Fruit fly (Drosophila melanogaster) whole organism, embryonic: ENCODE results near the gene CG33325.

ENCODE experiments used
- Antp ChIP-seq: fragments of 200-800 bp; sonication (Bioruptor generic); optimal IDR thresholded peaks from 3 replicates; lab custom pipeline; 2016; ENCODE audit warnings: missing biosample characterization, missing genetic modification characterization
- Awh ChIP-seq: fragments of 200-800 bp; sonication (Bioruptor generic); IDR thresholded peaks from 2 replicates; pipeline ENCODE4, ENCODE4 v1.3.6; 2022; ENCODE audit warnings: missing biosample characterization, missing genetic modification characterization
- CG1024 ChIP-seq: fragments of 200-800 bp; sonication (Bioruptor generic); IDR thresholded peaks from 2 replicates; pipeline ENCODE4 v1.3.6; 2022; ENCODE audit warnings: missing biosample characterization, missing genetic modification characterization
- CG10267 ChIP-seq: fragments of 200-800 bp; sonication (Bioruptor generic); optimal IDR thresholded peaks from 2 replicates; lab custom pipeline; 2018; ENCODE audit warnings: missing biosample characterization, mild to moderate bottlenecking, missing genetic modification characterization, moderate library complexity
- CG10979 ChIP-seq: fragments of 200-800 bp; sonication (Bioruptor generic); optimal IDR thresholded peaks from 2 replicates; lab custom pipeline; 2018; ENCODE audit warnings: missing biosample characterization, mild to moderate bottlenecking, missing genetic modification characterization, moderate library complexity
- CG11247 ChIP-seq: fragments of 200-800 bp; sonication (Bioruptor generic); IDR thresholded peaks from 2 replicates; pipeline ENCODE4 v1.3.6; 2022; ENCODE audit warnings: missing biosample characterization, missing genetic modification characterization
- CG12155 ChIP-seq: fragments of 200-800 bp; sonication (Bioruptor generic); optimal IDR thresholded peaks from 3 replicates; lab custom pipeline; 2016; ENCODE audit warnings: missing biosample characterization, missing genetic modification characterization
- CG13123 ChIP-seq: fragments of 200-800 bp; sonication (Bioruptor generic); optimal IDR thresholded peaks from 2 replicates; lab custom pipeline; 2016; ENCODE audit warnings: missing biosample characterization, missing genetic modification characterization
- CG13775 ChIP-seq: fragments of 200-800 bp; sonication (Bioruptor generic); optimal IDR thresholded peaks from 3 replicates; lab custom pipeline; 2017; ENCODE audit warnings: missing biosample characterization, mild to moderate bottlenecking, missing genetic modification characterization
- CG17186 ChIP-seq: fragments of 200-800 bp; sonication (Bioruptor generic); optimal IDR thresholded peaks from 3 replicates; lab custom pipeline; 2017; ENCODE audit warnings: missing biosample characterization, missing genetic modification reagents, missing genetic modification characterization
- CG18619 ChIP-seq: fragments of 200-800 bp; sonication (Bioruptor generic); optimal IDR thresholded peaks from 3 replicates; lab custom pipeline; 2017; ENCODE audit warnings: missing biosample characterization, mild to moderate bottlenecking, missing genetic modification characterization
- CG2120 ChIP-seq: fragments of 200-800 bp; sonication (Bioruptor generic); optimal IDR thresholded peaks from 3 replicates; lab custom pipeline; 2016; ENCODE audit warnings: missing biosample characterization, missing genetic modification characterization
- CG30403 ChIP-seq: fragments of 200-800 bp; sonication (Bioruptor generic); optimal IDR thresholded peaks from 3 replicates; lab custom pipeline; 2016; ENCODE audit warnings: missing biosample characterization, missing genetic modification characterization
- CG3995 ChIP-seq: fragments of 200-800 bp; sonication (Bioruptor generic); optimal IDR thresholded peaks from 3 replicates; lab custom pipeline; 2016; ENCODE audit warnings: missing biosample characterization, missing genetic modification characterization
- CG4404 ChIP-seq: fragments of 200-800 bp; sonication (Bioruptor generic); IDR thresholded peaks from 2 replicates; pipeline ENCODE4 v1.3.6; 2022; ENCODE audit warnings: missing biosample characterization, missing genetic modification characterization
- CG4854 ChIP-seq: fragments of 200-800 bp; sonication (Bioruptor generic); optimal IDR thresholded peaks from 2 replicates; lab custom pipeline; 2016; ENCODE audit warnings: missing biosample characterization, missing genetic modification characterization, inconsistent platforms
- CG6854 ChIP-seq: fragments of 200-800 bp; sonication (Bioruptor generic); optimal IDR thresholded peaks from 3 replicates; lab custom pipeline; 2017; ENCODE audit warnings: missing biosample characterization, mild to moderate bottlenecking, missing genetic modification characterization
- CG7556 ChIP-seq: fragments of 200-800 bp; sonication (Bioruptor generic); optimal IDR thresholded peaks from 2 replicates; lab custom pipeline; 2017; ENCODE audit warnings: missing biosample characterization, mild to moderate bottlenecking, missing genetic modification characterization
- CG7745 ChIP-seq: fragments of 200-800 bp; sonication (Bioruptor generic); optimal IDR thresholded peaks from 2 replicates; lab custom pipeline; 2018; ENCODE audit warnings: missing biosample characterization, mild to moderate bottlenecking, missing genetic modification characterization, moderate library complexity
- CG8281 ChIP-seq: fragments of 200-800 bp; sonication (Bioruptor generic); optimal IDR thresholded peaks from 2 replicates; lab custom pipeline; 2018; ENCODE audit warnings: missing biosample characterization, mild to moderate bottlenecking, missing genetic modification characterization, moderate library complexity
- CG9932 ChIP-seq: fragments of 200-800 bp; sonication (Bioruptor generic); IDR thresholded peaks from 2 replicates; pipeline ENCODE4 v1.3.6; 2022; ENCODE audit warnings: missing biosample characterization, missing genetic modification characterization
- Drgx ChIP-seq: fragments of 200-800 bp; sonication (Bioruptor generic); IDR thresholded peaks from 2 replicates; pipeline ENCODE4 v1.3.6; 2022; ENCODE audit warnings: missing biosample characterization, missing genetic modification characterization
- Fer3 ChIP-seq: fragments of 200-800 bp; sonication (Bioruptor generic); optimal IDR thresholded peaks from 2 replicates; lab custom pipeline; 2018; ENCODE audit warnings: missing biosample characterization, mild to moderate bottlenecking, missing genetic modification characterization, moderate library complexity
- H2.0 ChIP-seq: fragments of 200-800 bp; sonication (Bioruptor generic); IDR thresholded peaks from 2 replicates; pipeline ENCODE4 v1.3.6; 2022; ENCODE audit warnings: missing biosample characterization, missing genetic modification characterization
- HLH54F ChIP-seq: fragments of 200-800 bp; sonication (Bioruptor generic); optimal IDR thresholded peaks from 3 replicates; lab custom pipeline; 2016; ENCODE audit warnings: missing biosample characterization, missing genetic modification characterization
- HLHmδ ChIP-seq: fragments of 200-800 bp; sonication (Bioruptor generic); optimal IDR thresholded peaks from 2 replicates; lab custom pipeline; 2018; ENCODE audit warnings: missing biosample characterization, mild to moderate bottlenecking, missing genetic modification characterization, moderate library complexity
- Hey ChIP-seq: fragments of 200-800 bp; sonication (Bioruptor generic); optimal IDR thresholded peaks from 3 replicates; lab custom pipeline; 2018; ENCODE audit warnings: missing biosample characterization, mild to moderate bottlenecking, missing genetic modification characterization
- Jarid2 ChIP-seq: fragments of 200-800 bp; sonication (Bioruptor generic); optimal IDR thresholded peaks from 3 replicates; lab custom pipeline; 2017; ENCODE audit warnings: mild to moderate bottlenecking, missing biosample characterization, missing genetic modification reagents, missing genetic modification characterization
- Lim3 ChIP-seq: fragments of 200-800 bp; sonication (Bioruptor generic); IDR thresholded peaks from 2 replicates; pipeline ENCODE4 v1.3.6; 2022; ENCODE audit warnings: missing biosample characterization, missing genetic modification characterization
- MESR4 ChIP-seq: fragments of 200-800 bp; sonication (Bioruptor generic); optimal IDR thresholded peaks from 2 replicates; lab custom pipeline; 2018; ENCODE audit warnings: missing biosample characterization, mild to moderate bottlenecking, missing genetic modification characterization, moderate library complexity
- Mrtf ChIP-seq: fragments of 200-800 bp; sonication (Bioruptor generic); IDR thresholded peaks from 3 replicates; pipeline ENCODE4 v1.3.6; 2022; ENCODE audit warnings: missing biosample characterization, missing genetic modification characterization
- NK7.1 ChIP-seq: fragments of 200-800 bp; sonication (Bioruptor generic); optimal IDR thresholded peaks from 3 replicates; lab custom pipeline; 2016; ENCODE audit warnings: missing biosample characterization, missing genetic modification characterization
- Nf-YA ChIP-seq: fragments of 200-800 bp; sonication (Bioruptor generic); IDR thresholded peaks from 2 replicates; pipeline ENCODE4 v1.3.6; 2022; ENCODE audit warnings: missing biosample characterization, missing genetic modification characterization
- Sin3A ChIP-seq: fragments of >200 bp; optimal IDR thresholded peaks from 2 replicates; lab custom pipeline; 2018
- bigmax ChIP-seq: fragments of 200-800 bp; sonication (Bioruptor generic); optimal IDR thresholded peaks from 2 replicates; lab custom pipeline; 2018; ENCODE audit warnings: missing biosample characterization, mild to moderate bottlenecking, missing genetic modification characterization
- en ChIP-seq: fragments of 200-800 bp; sonication (Bioruptor generic); optimal IDR thresholded peaks from 2 replicates; lab custom pipeline; 2016; ENCODE audit warnings: missing biosample characterization, missing genetic modification characterization
- gsb-n ChIP-seq: fragments of 200-800 bp; sonication (Bioruptor generic); optimal IDR thresholded peaks from 3 replicates; lab custom pipeline; 2018; ENCODE audit warnings: missing biosample characterization, mild to moderate bottlenecking, missing genetic modification characterization
- gt ChIP-seq: fragments of 200-800 bp; sonication (Bioruptor generic); IDR thresholded peaks from 2 replicates; pipeline ENCODE4 v1.3.6; 2022; ENCODE audit warnings: missing biosample characterization, missing genetic modification characterization
- her ChIP-seq: fragments of 200-800 bp; sonication (Bioruptor generic); optimal IDR thresholded peaks from 2 replicates; lab custom pipeline; 2016; ENCODE audit warnings: missing biosample characterization, missing genetic modification characterization
- ind ChIP-seq: fragments of 200-800 bp; sonication (Bioruptor generic); optimal IDR thresholded peaks from 3 replicates; lab custom pipeline; 2016; ENCODE audit warnings: missing biosample characterization, missing genetic modification characterization
- jumu ChIP-seq: fragments of 200-800 bp; sonication (Bioruptor generic); optimal IDR thresholded peaks from 3 replicates; lab custom pipeline; 2016; ENCODE audit warnings: missing biosample characterization, missing genetic modification characterization
- kah ChIP-seq: fragments of 200-800 bp; sonication (Bioruptor generic); optimal IDR thresholded peaks from 2 replicates; lab custom pipeline; 2018; ENCODE audit warnings: missing biosample characterization, mild to moderate bottlenecking, missing genetic modification characterization
- klu ChIP-seq: fragments of 200-800 bp; sonication (Bioruptor generic); IDR thresholded peaks from 2 replicates; pipeline ENCODE4 v1.3.6; 2022; ENCODE audit warnings: missing biosample characterization, missing genetic modification characterization
- lab ChIP-seq: fragments of 200-800 bp; sonication (Bioruptor generic); optimal IDR thresholded peaks from 3 replicates; lab custom pipeline; 2017; ENCODE audit warnings: missing biosample characterization, missing genetic modification characterization, mild to moderate bottlenecking, moderate library complexity, missing genetic modification reagents
- p53 ChIP-seq: fragments of 200-800 bp; sonication (Bioruptor generic); optimal IDR thresholded peaks from 2 replicates; lab custom pipeline; 2016; ENCODE audit warnings: missing biosample characterization, missing genetic modification characterization
- peb ChIP-seq: fragments of 200-800 bp; sonication (Bioruptor generic); IDR thresholded peaks from 2 replicates; pipeline ENCODE4 v1.3.6; 2022; ENCODE audit warnings: missing biosample characterization, missing genetic modification characterization
- shn ChIP-seq: fragments of 200-800 bp; sonication (Bioruptor generic); optimal IDR thresholded peaks from 3 replicates; lab custom pipeline; 2016; ENCODE audit warnings: missing biosample characterization, missing genetic modification characterization
- sqz ChIP-seq: fragments of 200-800 bp; sonication (Bioruptor generic); optimal IDR thresholded peaks from 3 replicates; lab custom pipeline; 2018; ENCODE audit warnings: missing biosample characterization, mild to moderate bottlenecking, missing genetic modification characterization
- trem ChIP-seq: fragments of 200-800 bp; optimal IDR thresholded peaks from 3 replicates; lab custom pipeline; 2019; ENCODE audit warnings: missing biosample characterization, mild to moderate bottlenecking, missing genetic modification characterization, moderate library complexity
- zfh2 ChIP-seq: fragments of 200-800 bp; sonication (Bioruptor generic); optimal IDR thresholded peaks from 2 replicates; lab custom pipeline; 2016; ENCODE audit warnings: missing biosample characterization, missing genetic modification characterization

CG33325 gene

DNA sequence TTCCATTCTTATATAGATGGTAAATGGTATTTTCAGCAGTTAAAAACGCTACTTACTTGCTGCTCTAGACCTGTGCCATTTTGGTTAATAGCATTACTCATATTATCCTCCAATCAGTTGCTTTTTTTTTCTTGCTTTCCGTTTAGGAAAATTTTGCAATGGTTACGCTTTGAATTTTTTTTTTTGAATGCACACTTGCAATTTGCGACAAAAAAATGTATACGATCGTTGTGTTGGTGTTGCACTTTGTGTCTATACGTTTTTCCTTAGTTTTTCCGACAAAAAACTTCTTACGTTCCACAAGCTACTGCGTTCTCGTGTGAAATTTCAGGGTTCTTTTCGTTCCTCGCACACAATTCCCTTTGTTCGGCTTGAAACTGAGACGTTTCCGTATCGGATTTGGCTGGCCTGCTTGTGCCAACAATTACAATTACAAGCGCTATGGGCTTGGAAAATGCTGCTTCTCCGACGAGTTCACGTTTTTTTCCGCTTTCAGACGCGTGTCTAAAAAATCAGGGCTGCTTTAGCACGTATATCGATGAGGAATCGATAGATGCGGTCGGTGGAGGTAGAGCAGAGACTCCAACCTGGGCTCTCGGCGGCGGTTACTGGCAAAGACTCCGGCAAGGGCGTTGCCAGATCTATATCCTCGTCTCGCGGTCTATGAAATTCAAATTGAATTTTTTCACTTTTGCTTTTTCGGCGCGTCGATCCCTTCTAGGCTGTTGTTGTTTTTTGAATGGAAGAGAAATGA, 19.8 kb downstream of the CG33325 start (continued):
- TF ChIP-seq HLHmδ (peak; percentile 27), Nf-YA (GFP tag; lab: Robert Waterston, UW) (no peak), Drgx (GFP tag; lab: Robert Waterston, UW) (no peak), NK7.1 (GFP tag; lab: Kevin White, UChicago) (no peak), CG7745 (no peak), Sin3A (lab: Kevin White, UChicago) (peak; percentile 78), gsb-n (tag; lab: Kevin White, UChicago) (peak; percentile 77), CG4404 (GFP tag; lab: Robert Waterston, UW) (no peak), Hey (peak; percentile 69), Jarid2 (GFP tag; lab: Kevin White, UChicago) (no peak), kah (GFP tag; lab: Kevin White, UChicago) (no peak), CG30403 (GFP tag; lab: Kevin White, UChicago) (peak; percentile 18), jumu (GFP tag; lab: Kevin White, UChicago) (peak; percentile 81), Awh (GFP tag; lab: Robert Waterston, UW) (no peak), CG3995 (GFP tag; lab: Kevin White, UChicago) (peak; percentile 64), bigmax (peak; percentile 47), CG10267 (tag; lab: Kevin White, UChicago) (peak; percentile 75), CG13775 (GFP tag; lab: Kevin White, UChicago) (peak; percentile 7), MESR4 (GFP tag; lab: Kevin White, UChicago) (peak; percentile 95), her (peak; percentile 67), CG13123 (GFP tag; lab: Kevin White, UChicago) (no peak), CG18619 (peak; percentile 21), CG9932 (GFP tag; lab: Robert Waterston, UW) (peak; percentile 66), HLH54F (GFP tag; lab: Kevin White, UChicago) (peak; percentile 12), CG10979 (no peak), CG1024 (GFP tag; lab: Robert Waterston, UW) (0 out of 2 replicates have a peak, but pooled peaks have one; percentile 6), CG6854 (GFP tag; lab: Kevin White, UChicago) (no peak), zfh2 (GFP tag; lab: Kevin White, UChicago) (peak; percentile 29)
- TF ChIP-seq, all 482 proteins: peak for 268

DNA sequence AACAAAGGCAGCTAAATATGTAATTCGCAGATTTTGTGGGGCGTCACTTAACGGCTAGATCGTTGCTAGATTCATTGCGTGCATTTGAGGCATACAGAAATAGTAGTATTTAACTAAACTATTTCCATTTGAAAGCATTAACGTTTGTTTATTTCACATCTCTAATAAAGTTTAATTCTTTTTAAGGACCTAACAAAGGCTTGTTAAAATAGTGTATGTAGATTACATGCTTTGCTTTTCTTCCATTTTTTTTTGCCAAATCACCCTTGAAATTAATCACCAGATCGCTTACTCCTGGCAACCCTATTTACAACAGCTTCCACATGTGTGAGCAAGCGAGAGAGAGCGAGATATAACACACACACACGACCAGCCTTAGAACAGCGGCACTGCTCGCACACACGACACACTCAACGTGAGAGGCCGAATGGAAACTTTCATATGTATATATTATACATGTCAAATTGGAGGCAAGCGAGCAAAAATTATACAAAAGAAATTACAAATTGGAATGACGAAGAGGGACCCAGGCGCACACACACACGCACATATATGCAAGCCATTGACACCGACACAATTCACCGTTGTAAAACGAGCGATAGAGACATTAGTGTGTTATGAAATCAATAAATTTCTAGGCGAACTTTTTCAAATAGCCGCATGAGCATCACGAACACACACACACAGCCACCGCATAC, 20.5 kb downstream of the CG33325 start:
- TF ChIP-seq CG11247 (GFP tag; lab: Robert Waterston, UW) (no peak), CG2120 (peak; percentile 74), peb (GFP tag; lab: Robert Waterston, UW) (no peak), CG12155 (peak; percentile 48), CG4854 (GFP tag; lab: Kevin White, UChicago) (no peak), CG7556 (GFP tag; lab: Kevin White, UChicago) (peak; percentile 59), en (no peak), Lim3 (GFP tag; lab: Robert Waterston, UW) (no peak), CG17186 (GFP tag; lab: Kevin White, UChicago) (no peak), p53 (GFP tag; lab: Kevin White, UChicago) (no peak), trem (tag; lab: Kevin White, UChicago) (no peak), sqz (GFP tag; lab: Kevin White, UChicago) (peak; percentile 78), CG8281 (no peak), lab (GFP tag; lab: Kevin White, UChicago) (peak; percentile 78), Mrtf (no peak), Antp (peak; percentile 33), H2.0 (GFP tag; lab: Robert Waterston, UW) (no peak), klu (GFP tag; lab: Robert Waterston, UW) (no peak), shn (GFP tag; lab: Kevin White, UChicago) (peak; percentile 39), CG7745 (no peak), gt (no peak), ind (GFP tag; lab: Kevin White, UChicago) (peak; percentile 23), Fer3 (tag; lab: Kevin White, UChicago) (peak; percentile 69)
